Worm (Caenorhabditis elegans): ENCODE data around the gene T18D3.6.
A peak's percentile ranks its signal among the peaks of the same experiment; 100 is the strongest.

The T18D3.6 gene

DNA sequence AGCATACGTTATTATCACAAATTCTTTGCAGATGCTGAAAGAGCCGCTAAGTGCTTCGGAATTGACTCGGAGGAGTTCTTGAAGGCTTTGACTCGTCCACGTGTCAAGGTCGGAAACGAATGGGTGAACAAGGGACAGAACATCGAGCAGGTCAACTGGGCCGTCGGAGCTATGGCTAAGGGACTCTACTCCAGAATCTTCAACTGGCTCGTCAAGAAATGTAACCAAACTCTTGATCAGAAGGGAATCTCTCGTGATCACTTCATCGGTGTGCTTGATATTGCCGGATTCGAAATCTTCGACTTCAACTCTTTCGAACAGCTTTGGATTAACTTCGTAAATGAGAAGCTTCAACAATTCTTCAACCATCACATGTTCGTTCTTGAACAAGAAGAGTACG, 20.2 kb downstream of the T18D3.6 start:
- peak in 1 of 2 experiments; percentile 94 for TF ChIP-seq unc-62 (GFP tag; optimal IDR thresholded peaks at IDR 0.05 in 1 of 2)
- TF ChIP-seq unc-62 (tag; optimal IDR thresholded peaks at IDR 0.05), result no peak
- TF ChIP-seq tra-1 (GFP tag; IDR thresholded peaks at IDR 0.05), result no peak

DNA sequence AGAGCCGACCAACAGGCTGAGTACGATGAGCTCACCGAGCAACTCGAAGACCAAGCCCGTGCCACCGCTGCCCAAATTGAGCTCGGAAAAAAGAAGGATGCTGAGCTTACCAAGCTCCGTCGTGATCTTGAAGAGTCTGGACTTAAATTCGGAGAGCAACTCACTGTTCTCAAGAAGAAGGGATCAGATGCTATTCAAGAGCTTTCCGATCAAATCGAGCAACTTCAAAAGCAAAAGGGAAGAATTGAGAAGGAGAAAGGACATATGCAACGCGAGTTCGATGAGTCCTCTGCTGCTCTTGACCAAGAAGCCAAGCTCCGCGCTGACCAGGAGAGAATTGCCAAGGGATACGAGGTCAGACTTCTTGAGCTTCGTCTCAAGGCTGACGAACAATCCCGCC, 22.5 kb downstream of the T18D3.6 start:
- TF ChIP-seq nhr-6 (tag; optimal IDR thresholded peaks at IDR 0.05) (no peak), snpc-1.2 (GFP tag; IDR thresholded peaks at IDR 0.05) (no peak), nhr-42 (GFP tag; IDR thresholded peaks at IDR 0.05) (no peak), attf-4 (tag; optimal IDR thresholded peaks at IDR 0.05) (no peak), dve-1 (tag; optimal IDR thresholded peaks at IDR 0.05; ENCODE audit: insufficient read depth) (no peak), set-16 (GFP tag; IDR thresholded peaks at IDR 0.05) (0 out of 2 replicates have a peak, but pooled peaks have one; percentile 10), egl-27 (tag; optimal IDR thresholded peaks at IDR 0.05) (no peak), aha-1 (tag) (peak; percentile 94), nhr-28 (tag; optimal IDR thresholded peaks at IDR 0.05) (no peak), dmd-9 (GFP tag; IDR thresholded peaks at IDR 0.05) (no peak), hlh-11 (tag; optimal IDR thresholded peaks at IDR 0.05) (no peak), ztf-11 (tag; optimal IDR thresholded peaks at IDR 0.05) (no peak)

DNA sequence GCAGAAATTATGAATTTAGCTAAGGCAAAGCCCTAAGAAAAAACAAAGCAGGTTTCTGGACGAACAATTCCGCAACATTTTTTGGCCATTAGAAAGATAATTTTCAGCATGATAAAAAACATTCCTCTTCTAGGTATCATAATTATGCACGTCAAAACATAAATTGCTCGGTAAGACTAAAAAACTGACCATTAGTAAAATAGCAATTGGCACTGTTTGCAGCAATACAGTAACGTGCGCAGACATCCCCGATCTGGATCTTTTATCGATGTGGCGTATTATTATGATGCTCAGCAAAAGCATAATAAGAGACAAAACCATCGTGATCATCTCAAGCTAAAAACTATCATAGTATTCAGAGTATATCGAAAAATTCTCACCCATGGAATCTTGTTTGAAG, 26.7 kb downstream of the T18D3.6 start:
- TF ChIP-seq zfp-2 (tag; optimal IDR thresholded peaks at IDR 0.05) (no peak), pqm-1 (tag; optimal IDR thresholded peaks at IDR 0.05) (no peak), unc-62 (GFP tag; optimal IDR thresholded peaks at IDR 0.05 in 1 of 2) (peak in 1 of 2 experiments; percentile 6), unc-62 (tag; optimal IDR thresholded peaks at IDR 0.05) (no peak), aly-2 (tag; optimal IDR thresholded peaks at IDR 0.05) (no peak), ces-1 (GFP tag; optimal IDR thresholded peaks at IDR 0.05) (no peak), aha-1 (tag) (peak; percentile 54), daf-8 (GFP tag; IDR thresholded peaks at IDR 0.05) (no peak), jun-1 (tag; optimal IDR thresholded peaks at IDR 0.05) (no peak), cey-2 (tag; optimal IDR thresholded peaks at IDR 0.05; ENCODE audit: borderline replicate concordance, insufficient read depth) (no peak), hlh-30 (tag; optimal IDR thresholded peaks at IDR 0.05; ENCODE audit: insufficient read depth) (no peak)

DNA sequence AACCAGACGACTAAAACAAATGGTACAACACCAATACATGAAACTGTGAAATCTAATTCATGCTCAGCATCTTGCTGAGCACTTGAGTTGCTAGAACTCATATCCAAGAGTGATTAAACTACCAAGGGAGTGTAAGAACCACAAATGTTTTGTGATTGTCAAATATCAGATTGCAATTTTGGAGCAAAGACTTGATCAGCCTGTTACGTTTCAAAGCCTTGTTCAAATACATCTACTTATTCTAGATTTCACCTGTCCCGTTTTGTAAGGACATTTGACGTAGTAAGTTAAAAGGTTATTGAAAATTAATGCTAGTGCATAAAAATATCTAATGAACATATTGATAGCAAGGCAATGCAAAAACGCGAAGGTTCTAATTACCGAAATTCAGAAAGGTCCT, 27.6 kb downstream of the T18D3.6 start, which contains the start of gene F45E6.1:
Gene F45E6.1 (minus strand): TSS at position 101 of the 400 bp plus-strand sequence.
- TF ChIP-seq unc-62 (GFP tag; optimal IDR thresholded peaks at IDR 0.05 in 1 of 2) (peak in 1 of 2 experiments; percentile 35), unc-62 (tag; optimal IDR thresholded peaks at IDR 0.05) (no peak), lin-29 (GFP tag; IDR thresholded peaks at IDR 0.05) (no peak), madf-5 (GFP tag; IDR thresholded peaks at IDR 0.05) (no peak), rbr-2 (tag; optimal IDR thresholded peaks at IDR 0.05) (no peak), pha-4 (GFP tag; IDR thresholded peaks at IDR 0.05) (no peak), pha-4 (tag; optimal IDR thresholded peaks at IDR 0.05) (no peak), snpc-1.2 (GFP tag; IDR thresholded peaks at IDR 0.05) (no peak), spr-3 (GFP tag; optimal IDR thresholded peaks at IDR 0.05) (no peak)

DNA sequence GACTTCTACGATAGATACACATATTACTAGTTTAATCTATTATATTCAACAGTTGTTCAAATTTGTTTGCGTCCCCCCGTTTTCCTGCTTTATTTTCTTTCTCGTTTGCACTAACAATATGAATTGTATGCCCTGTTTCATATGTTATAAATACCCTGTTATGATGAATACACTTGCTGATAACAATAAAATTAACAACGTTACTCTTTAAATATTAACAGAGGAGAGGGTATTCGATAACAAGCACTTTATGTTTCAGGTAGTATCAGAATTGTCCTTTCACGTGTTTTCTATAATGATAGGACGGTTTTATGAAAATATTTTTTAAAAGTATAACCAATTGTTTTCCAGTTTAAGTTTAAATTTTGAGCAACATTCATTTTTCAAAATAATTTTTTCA, 28.8 kb downstream of the T18D3.6 start:
- TF ChIP-seq daf-16 (GFP tag; optimal IDR thresholded peaks at IDR 0.05) (no peak), daf-16 (tag; optimal IDR thresholded peaks at IDR 0.05) (peak; percentile 96), nhr-77 (tag; optimal IDR thresholded peaks at IDR 0.05) (peak; percentile 40), Y105C5A.15 (GFP tag; IDR thresholded peaks at IDR 0.05) (no peak), nhr-28 (tag; optimal IDR thresholded peaks at IDR 0.05) (peak; percentile 58), daf-8 (GFP tag; IDR thresholded peaks at IDR 0.05) (no peak), pqm-1 (tag; optimal IDR thresholded peaks at IDR 0.05) (peak; percentile 50), tag-97 (GFP tag; IDR thresholded peaks at IDR 0.05) (no peak), ZK546.5 (tag; optimal IDR thresholded peaks at IDR 0.05) (no peak)

Measured in whole organism, L4 larva.